Fruit fly (Drosophila melanogaster): ENCODE measurements around the gene Nxf3.

Nxf3 gene

DNA sequence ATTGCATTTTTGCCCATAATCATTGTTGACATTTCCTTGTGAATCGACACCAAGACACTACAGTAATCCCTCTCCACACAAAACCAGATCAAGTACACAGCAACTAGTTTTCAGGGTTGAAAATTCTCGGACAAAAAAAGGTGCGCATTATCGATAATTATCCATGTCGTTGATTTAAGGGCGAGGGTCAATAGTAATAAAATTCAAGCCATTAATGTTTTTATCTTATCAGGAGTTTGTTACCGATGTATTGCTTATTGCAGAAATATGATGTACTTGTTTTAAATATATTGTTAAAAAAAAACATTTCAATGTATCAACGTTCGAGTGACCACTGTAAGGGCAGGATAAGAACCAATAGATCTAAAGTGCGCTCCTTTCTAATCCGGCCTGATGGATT lies 46.2 kb upstream of the Nxf3 start (continued):
- TF ChIP-seq Blimp-1 (GFP tag; optimal IDR thresholded peaks at IDR 0.05), result no peak
- no peak for TF ChIP-seq spab (GFP tag; optimal IDR thresholded peaks at IDR 0.05)
- TF ChIP-seq CG32006 (GFP tag; optimal IDR thresholded peaks at IDR 0.05), result peak; percentile 41
- TF ChIP-seq CG9139 (GFP tag; optimal IDR thresholded peaks at IDR 0.05), result no peak
- TF ChIP-seq CG10631 (GFP tag; optimal IDR thresholded peaks at IDR 0.05), result peak; percentile 2
- peak; percentile 6 for TF ChIP-seq topi (GFP tag; optimal IDR thresholded peaks at IDR 0.05)

DNA sequence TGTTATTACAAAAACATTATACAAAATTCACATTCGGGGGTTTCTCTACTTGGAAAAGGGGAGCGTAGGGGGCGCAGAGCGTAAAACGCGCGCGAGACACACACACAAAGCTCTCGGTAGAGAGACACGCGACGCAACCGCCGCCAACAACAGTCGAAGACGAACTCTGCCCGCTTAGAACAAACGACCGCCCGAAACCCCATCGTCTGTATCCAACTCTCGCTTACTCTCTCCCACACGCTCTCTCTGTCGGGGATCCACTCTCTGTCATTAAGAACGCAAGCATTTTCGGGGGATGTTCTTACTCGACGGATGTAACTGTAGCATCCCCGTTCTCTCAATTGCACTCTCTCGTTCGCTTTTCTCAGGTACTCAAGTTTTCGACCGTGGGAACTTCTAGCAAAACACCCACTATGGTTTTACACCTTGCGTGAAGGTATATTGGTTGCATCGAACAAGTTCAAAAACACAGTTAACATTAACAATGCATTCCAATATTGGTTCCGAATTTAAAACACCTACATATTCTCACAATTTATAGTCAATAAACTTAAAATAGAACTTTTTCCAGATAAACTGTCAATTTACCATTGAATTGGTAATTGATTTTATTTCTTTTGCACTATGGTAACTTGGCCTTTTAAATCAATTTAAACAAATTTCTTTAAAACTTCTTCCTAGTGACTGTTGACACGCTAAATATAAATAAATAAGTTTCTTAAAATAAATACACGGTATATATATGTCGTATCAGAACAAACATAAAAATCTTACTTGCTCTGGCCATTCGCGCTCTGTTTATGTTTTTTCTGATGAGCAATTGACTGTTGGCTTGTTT lies 45.0 kb upstream of the Nxf3 start:
- peak; percentile 80 for TF ChIP-seq Met (GFP tag; optimal IDR thresholded peaks at IDR 0.05)
- TF ChIP-seq achi (GFP tag; optimal IDR thresholded peaks at IDR 0.05), result peak; percentile 74
- TF ChIP-seq CG11902 (GFP tag; optimal IDR thresholded peaks at IDR 0.05), result no peak
- TF ChIP-seq topi (GFP tag; optimal IDR thresholded peaks at IDR 0.05), result peak; percentile 62
- TF ChIP-seq Smox (GFP tag; optimal IDR thresholded peaks at IDR 0.05), result peak; percentile 74
- TF ChIP-seq CG10669 (GFP tag; optimal IDR thresholded peaks at IDR 0.05), result peak; percentile 60
- no peak for TF ChIP-seq CG9139 (GFP tag; optimal IDR thresholded peaks at IDR 0.05)
- peak; percentile 62 for TF ChIP-seq cyc (GFP tag; optimal IDR thresholded peaks at IDR 0.05)
- TF ChIP-seq CG6808 (GFP tag; optimal IDR thresholded peaks at IDR 0.05), result peak; percentile 48
- TF ChIP-seq CG8119 (GFP tag; IDR thresholded peaks at IDR 0.05), result peak; percentile 67; the same call in 2 of the 3 replicates
- TF ChIP-seq pdm3 (GFP tag; optimal IDR thresholded peaks at IDR 0.05), result peak; percentile 78
- TF ChIP-seq Sox102F (GFP tag; optimal IDR thresholded peaks at IDR 0.05), result peak; percentile 74
- peak; percentile 58 for TF ChIP-seq Lpt (GFP tag; optimal IDR thresholded peaks at IDR 0.05)
- TF ChIP-seq fd59A (GFP tag; optimal IDR thresholded peaks at IDR 0.05), result peak; percentile 55
- TF ChIP-seq Blimp-1 (GFP tag; optimal IDR thresholded peaks at IDR 0.05), result peak; percentile 9
- peak; percentile 39 for TF ChIP-seq vri (GFP tag; optimal IDR thresholded peaks at IDR 0.05)
- TF ChIP-seq CG1621 (tag; optimal IDR thresholded peaks at IDR 0.05), result peak; percentile 12
- peak; percentile 57 for TF ChIP-seq CG8319 (GFP tag; optimal IDR thresholded peaks at IDR 0.05)
- TF ChIP-seq net (GFP tag; optimal IDR thresholded peaks at IDR 0.05), result peak; percentile 67
- peak; percentile 29 for TF ChIP-seq CG16779 (tag; optimal IDR thresholded peaks at IDR 0.05)
- peak; percentile 81 for TF ChIP-seq fkh (GFP tag; optimal IDR thresholded peaks at IDR 0.05)
- peak; percentile 81 for TF ChIP-seq Sox14 (GFP tag; optimal IDR thresholded peaks at IDR 0.05)
- TF ChIP-seq CG11762 (GFP tag; optimal IDR thresholded peaks at IDR 0.05; ENCODE audit: insufficient read depth), result peak; percentile 70
- peak; percentile 18 for TF ChIP-seq CG6854 (GFP tag; optimal IDR thresholded peaks at IDR 0.05)
- peak; percentile 35 to 63 for TF ChIP-seq ss (GFP tag; optimal IDR thresholded peaks at IDR 0.05)
- peak; percentile 70 for TF ChIP-seq Ets96B (tag; optimal IDR thresholded peaks at IDR 0.05)
- TF ChIP-seq CG32006 (GFP tag; optimal IDR thresholded peaks at IDR 0.05), result peak; percentile 88
- peak; percentile 84 for TF ChIP-seq svp (GFP tag)
- peak; percentile 53 for TF ChIP-seq Sox15 (GFP tag; optimal IDR thresholded peaks at IDR 0.05)
- peak; percentile 63 for TF ChIP-seq CG4318 (GFP tag; optimal IDR thresholded peaks at IDR 0.05)
- peak; percentile 85 for TF ChIP-seq Eip78C (GFP tag)
- TF ChIP-seq CG3032 (tag; optimal IDR thresholded peaks at IDR 0.05), result peak; percentile 44
- peak; percentile 46 for TF ChIP-seq dac (GFP tag; optimal IDR thresholded peaks at IDR 0.05)
- no peak for TF ChIP-seq Eip93F (GFP tag; optimal IDR thresholded peaks at IDR 0.05)
- TF ChIP-seq lz (GFP tag; optimal IDR thresholded peaks at IDR 0.05), result peak; percentile 74
- TF ChIP-seq Eip75B (GFP tag; optimal IDR thresholded peaks at IDR 0.05), result peak; percentile 75
- TF ChIP-seq dsx (GFP tag; optimal IDR thresholded peaks at IDR 0.05; ENCODE audit: poor library complexity, severe bottlenecking), result peak; percentile 54
- TF ChIP-seq CG6792 (GFP tag; optimal IDR thresholded peaks at IDR 0.05), result peak; percentile 63
- TF ChIP-seq CG6276 (GFP tag; optimal IDR thresholded peaks at IDR 0.05), result peak; percentile 57
- peak; percentile 65 for TF ChIP-seq CG3919 (GFP tag; optimal IDR thresholded peaks at IDR 0.05)
- peak; percentile 18; the same call in 2 of the 3 replicates for TF ChIP-seq eg (GFP tag; IDR thresholded peaks at IDR 0.05)
- TF ChIP-seq CG6163 (GFP tag; IDR thresholded peaks at IDR 0.05), result 0 out of 3 replicates have a peak, but pooled peaks have one; percentile 32
- peak; percentile 59 for TF ChIP-seq Ets21C (GFP tag; optimal IDR thresholded peaks at IDR 0.05)
- TF ChIP-seq spab (GFP tag; optimal IDR thresholded peaks at IDR 0.05), result peak; percentile 50
- peak; percentile 57 for TF ChIP-seq CG31627 (GFP tag; optimal IDR thresholded peaks at IDR 0.05)
